Fruit fly (Drosophila melanogaster) whole organism, embryonic: Measurements from ENCODE around the gene Nazo.

Source experiments
- ATbp ChIP-seq: fragments of 200-800 bp; sonication (Bioruptor generic); optimal IDR thresholded peaks from 2 replicates; lab custom pipeline; 2017; ENCODE audit warnings: missing biosample characterization, mild to moderate bottlenecking, missing genetic modification characterization, missing genetic modification reagents
- Abd-B ChIP-seq: fragments of 200-800 bp; sonication (Bioruptor generic); optimal IDR thresholded peaks from 2 replicates; lab custom pipeline; 2018; ENCODE audit warnings: missing biosample characterization, mild to moderate bottlenecking, missing genetic modification characterization, moderate library complexity
- Antp ChIP-seq: fragments of 200-800 bp; sonication (Bioruptor generic); optimal IDR thresholded peaks from 3 replicates; lab custom pipeline; 2016; ENCODE audit warnings: missing biosample characterization, missing genetic modification characterization
- CG11723 ChIP-seq: fragments of 200-800 bp; sonication (Bioruptor generic); optimal IDR thresholded peaks from 2 replicates; lab custom pipeline; 2017; ENCODE audit warnings: missing biosample characterization, mild to moderate bottlenecking, missing genetic modification characterization
- CG15696 ChIP-seq: fragments of 200-800 bp; sonication (Bioruptor generic); optimal IDR thresholded peaks from 2 replicates; lab custom pipeline; 2019; ENCODE audit warnings: missing biosample characterization, mild to moderate bottlenecking, missing genetic modification characterization, moderate library complexity
- CG16815 ChIP-seq: fragments of 200-800 bp; sonication (Bioruptor generic); optimal IDR thresholded peaks from 3 replicates; lab custom pipeline; 2017; ENCODE audit warnings: missing biosample characterization, mild to moderate bottlenecking, missing genetic modification characterization
- CG17328 ChIP-seq: fragments of 200-800 bp; sonication (Bioruptor generic); IDR thresholded peaks from 2 replicates; pipeline ENCODE4 v1.3.6; 2022; ENCODE audit warnings: missing biosample characterization, missing genetic modification characterization
- CG17361 ChIP-seq: fragments of 200-800 bp; sonication (Bioruptor generic); IDR thresholded peaks from 3 replicates; pipeline ENCODE4 v1.3.6; 2022; ENCODE audit warnings: missing biosample characterization, missing genetic modification characterization
- CG17612 ChIP-seq: fragments of 200-800 bp; sonication (Bioruptor generic); IDR thresholded peaks from 2 replicates; pipeline ENCODE4 v1.3.6; 2022; ENCODE audit warnings: missing biosample characterization, missing genetic modification characterization
- CG2199 ChIP-seq: fragments of 200-800 bp; sonication (Bioruptor generic); IDR thresholded peaks from 3 replicates; pipeline ENCODE4 v1.3.6; 2022; ENCODE audit warnings: missing biosample characterization, missing genetic modification characterization
- CG31441 ChIP-seq: fragments of 200-800 bp; sonication (Bioruptor generic); IDR thresholded peaks from 2 replicates; pipeline ENCODE4 v1.3.6; 2022; ENCODE audit warnings: missing biosample characterization, missing genetic modification characterization
- CG3163 ChIP-seq: fragments of 200-800 bp; sonication (Bioruptor generic); optimal IDR thresholded peaks from 3 replicates; lab custom pipeline; 2016; ENCODE audit warnings: missing biosample characterization, missing genetic modification characterization
- CG4404 ChIP-seq: fragments of 200-800 bp; sonication (Bioruptor generic); IDR thresholded peaks from 2 replicates; pipeline ENCODE4 v1.3.6; 2022; ENCODE audit warnings: missing biosample characterization, missing genetic modification characterization
- CG4730 ChIP-seq: fragments of 200-800 bp; sonication (Bioruptor generic); IDR thresholded peaks from 2 replicates; pipeline ENCODE4 v1.3.6; 2022; ENCODE audit warnings: missing biosample characterization, missing genetic modification characterization
- CG5180 ChIP-seq: fragments of 200-800 bp; sonication (Bioruptor generic); optimal IDR thresholded peaks from 3 replicates; lab custom pipeline; 2017; ENCODE audit warnings: missing biosample characterization, missing genetic modification characterization, mild to moderate bottlenecking, moderate library complexity, missing genetic modification reagents
- CG6254 ChIP-seq: fragments of 200-800 bp; sonication (Bioruptor generic); optimal IDR thresholded peaks from 3 replicates; lab custom pipeline; 2017; ENCODE audit warnings: mild to moderate bottlenecking, missing biosample characterization, missing genetic modification reagents, missing genetic modification characterization
- CG7745 ChIP-seq: fragments of 200-800 bp; sonication (Bioruptor generic); optimal IDR thresholded peaks from 2 replicates; lab custom pipeline; 2018; ENCODE audit warnings: missing biosample characterization, mild to moderate bottlenecking, missing genetic modification characterization, moderate library complexity
- CG8290 ChIP-seq, 3 experiments: fragments of 200-800 bp; sonication (Bioruptor generic); optimal IDR thresholded peaks; 2 replicates each; lab custom pipeline; 2016 to 2019; ENCODE audit warnings: missing biosample characterization in 3 of 3, missing genetic modification characterization in 3 of 3, mild to moderate bottlenecking in 2 of 3, moderate library complexity in 1 of 3
- CG9215 ChIP-seq: fragments of 200-800 bp; sonication (Bioruptor generic); IDR thresholded peaks from 2 replicates; pipeline ENCODE4 v1.3.6; 2022; ENCODE audit warnings: missing biosample characterization, missing genetic modification characterization
- Camta ChIP-seq: fragments of 200-800 bp; sonication (Bioruptor generic); optimal IDR thresholded peaks from 2 replicates; lab custom pipeline; 2016; ENCODE audit warnings: missing biosample characterization, missing genetic modification characterization
- D19A ChIP-seq: fragments of 200-800 bp; optimal IDR thresholded peaks from 3 replicates; lab custom pipeline; 2019; ENCODE audit warnings: missing biosample characterization, mild to moderate bottlenecking, missing genetic modification characterization, moderate library complexity
- Dip2 ChIP-seq: fragments of 200-800 bp; sonication (Bioruptor generic); IDR thresholded peaks from 2 replicates; pipeline ENCODE4 v1.3.6; 2022; ENCODE audit warnings: missing biosample characterization, missing genetic modification characterization
- Doc2 ChIP-seq: fragments of 200-800 bp; sonication (Bioruptor generic); IDR thresholded peaks from 2 replicates; pipeline ENCODE4 v1.3.6; 2022; ENCODE audit warnings: missing biosample characterization, missing genetic modification characterization
- Fer1 ChIP-seq: fragments of 200-800 bp; sonication (Bioruptor generic); optimal IDR thresholded peaks from 2 replicates; lab custom pipeline; 2017; ENCODE audit warnings: missing biosample characterization, mild to moderate bottlenecking, missing genetic modification characterization
- Hr39 ChIP-seq: fragments of >200 bp; optimal IDR thresholded peaks from 2 replicates; lab custom pipeline; 2017
- Hsf ChIP-seq: fragments of 200-800 bp; sonication (Bioruptor generic); optimal IDR thresholded peaks from 3 replicates; lab custom pipeline; 2016; ENCODE audit warnings: missing biosample characterization, missing genetic modification characterization
- Max ChIP-seq: fragments of 200-800 bp; sonication (Bioruptor generic); optimal IDR thresholded peaks from 2 replicates; lab custom pipeline; 2016; ENCODE audit warnings: missing biosample characterization, mild to moderate bottlenecking, missing genetic modification characterization
- NK7.1 ChIP-seq: fragments of 200-800 bp; sonication (Bioruptor generic); optimal IDR thresholded peaks from 3 replicates; lab custom pipeline; 2016; ENCODE audit warnings: missing biosample characterization, missing genetic modification characterization
- Optix ChIP-seq: fragments of 200-800 bp; sonication (Bioruptor generic); IDR thresholded peaks from 3 replicates; pipeline ENCODE4 v1.3.6; 2022; ENCODE audit warnings: missing biosample characterization, missing genetic modification characterization
- Rfx ChIP-seq: fragments of 200-800 bp; sonication (Bioruptor generic); IDR thresholded peaks from 2 replicates; pipeline ENCODE4 v1.3.6; 2022; ENCODE audit warnings: missing biosample characterization, missing genetic modification characterization
- Sry-β ChIP-seq: fragments of 200-800 bp; sonication (Bioruptor generic); optimal IDR thresholded peaks from 2 replicates; lab custom pipeline; 2018; ENCODE audit warnings: missing biosample characterization, mild to moderate bottlenecking, missing genetic modification characterization, moderate library complexity
- Trl ChIP-seq, 3 experiments: fragments of >200 bp in 2 of 3; fragments of 200-800 bp in 1 of 3; sonication (Bioruptor generic) in 1 of 3; optimal IDR thresholded peaks; 2 replicates in 1 of 3; 3 replicates in 2 of 3; lab custom pipeline; 2016 to 2017; ENCODE audit warnings: missing biosample characterization in 1 of 3, missing genetic modification characterization in 1 of 3
- Xrp1 ChIP-seq: fragments of 200-800 bp; sonication (Bioruptor generic); IDR thresholded peaks from 2 replicates; pipeline ENCODE4 v1.3.6; 2022; ENCODE audit warnings: missing biosample characterization, missing genetic modification characterization
- bbx ChIP-seq: fragments of 200-800 bp; sonication (Bioruptor generic); IDR thresholded peaks from 2 replicates; pipeline ENCODE4 v1.3.6; 2022; ENCODE audit warnings: missing biosample characterization, missing genetic modification characterization; ENCODE audit not compliant: partially characterized antibody
- cg ChIP-seq: fragments of 200-800 bp; sonication (Bioruptor generic); optimal IDR thresholded peaks from 3 replicates; lab custom pipeline; 2019; ENCODE audit warnings: missing biosample characterization, mild to moderate bottlenecking, missing genetic modification characterization, moderate library complexity
- dimm ChIP-seq: fragments of 200-800 bp; sonication (Bioruptor generic); IDR thresholded peaks from 2 replicates; pipeline ENCODE4 v1.3.6; 2022; ENCODE audit warnings: missing biosample characterization, missing genetic modification characterization
- ems ChIP-seq: fragments of 200-800 bp; sonication (Bioruptor generic); optimal IDR thresholded peaks from 3 replicates; lab custom pipeline; 2016; ENCODE audit warnings: missing biosample characterization, missing genetic modification characterization
- ewg ChIP-seq: fragments of 200-800 bp; sonication (Bioruptor generic); optimal IDR thresholded peaks from 3 replicates; lab custom pipeline; 2017; ENCODE audit warnings: mild to moderate bottlenecking, missing biosample characterization, missing genetic modification reagents, missing genetic modification characterization
- maf-S ChIP-seq: fragments of 200-800 bp; sonication (Bioruptor generic); optimal IDR thresholded peaks from 2 replicates; lab custom pipeline; 2016; ENCODE audit warnings: missing biosample characterization, missing genetic modification characterization
- mirr ChIP-seq: fragments of 200-800 bp; sonication (Bioruptor generic); optimal IDR thresholded peaks from 3 replicates; lab custom pipeline; 2018; ENCODE audit warnings: missing biosample characterization, mild to moderate bottlenecking, missing genetic modification characterization
- nerfin-1 ChIP-seq: fragments of 200-800 bp; sonication (Bioruptor generic); optimal IDR thresholded peaks from 3 replicates; lab custom pipeline; 2019; ENCODE audit warnings: missing biosample characterization, mild to moderate bottlenecking, missing genetic modification characterization, moderate library complexity
- oc ChIP-seq: fragments of 200-800 bp; sonication (Bioruptor generic); optimal IDR thresholded peaks from 2 replicates; lab custom pipeline; 2018; ENCODE audit warnings: missing biosample characterization, mild to moderate bottlenecking, missing genetic modification characterization, moderate library complexity
- org-1 ChIP-seq: fragments of 200-800 bp; sonication (Bioruptor generic); optimal IDR thresholded peaks from 2 replicates; lab custom pipeline; 2017; ENCODE audit warnings: missing biosample characterization, missing genetic modification characterization
- pnt ChIP-seq: fragments of 200-800 bp; sonication (Bioruptor generic); optimal IDR thresholded peaks from 3 replicates; lab custom pipeline; 2016; ENCODE audit warnings: missing biosample characterization, missing genetic modification characterization
- row ChIP-seq: fragments of 200-800 bp; sonication (Bioruptor generic); IDR thresholded peaks from 3 replicates; pipeline ENCODE4 v1.3.6; 2022; ENCODE audit warnings: missing biosample characterization, missing genetic modification characterization
- so ChIP-seq: fragments of 200-800 bp; sonication (Bioruptor generic); IDR thresholded peaks from 3 replicates; pipeline ENCODE4 v1.3.6; 2022; ENCODE audit warnings: missing biosample characterization, missing genetic modification characterization
- sob ChIP-seq: fragments of 200-800 bp; sonication (Bioruptor generic); IDR thresholded peaks from 2 replicates; pipeline ENCODE4 v1.3.6; 2022; ENCODE audit warnings: missing biosample characterization, missing genetic modification characterization
- tgo ChIP-seq: fragments of 200-800 bp; sonication (Bioruptor generic); IDR thresholded peaks from 3 replicates; pipeline ENCODE4 v1.3.6; 2022; ENCODE audit warnings: missing biosample characterization, missing genetic modification characterization
- tna ChIP-seq: fragments of 200-800 bp; sonication (Bioruptor generic); IDR thresholded peaks from 2 replicates; pipeline ENCODE4 v1.3.6; 2022; ENCODE audit warnings: missing biosample characterization, missing genetic modification characterization; ENCODE audit not compliant: partially characterized antibody

The Nazo gene

DNA sequence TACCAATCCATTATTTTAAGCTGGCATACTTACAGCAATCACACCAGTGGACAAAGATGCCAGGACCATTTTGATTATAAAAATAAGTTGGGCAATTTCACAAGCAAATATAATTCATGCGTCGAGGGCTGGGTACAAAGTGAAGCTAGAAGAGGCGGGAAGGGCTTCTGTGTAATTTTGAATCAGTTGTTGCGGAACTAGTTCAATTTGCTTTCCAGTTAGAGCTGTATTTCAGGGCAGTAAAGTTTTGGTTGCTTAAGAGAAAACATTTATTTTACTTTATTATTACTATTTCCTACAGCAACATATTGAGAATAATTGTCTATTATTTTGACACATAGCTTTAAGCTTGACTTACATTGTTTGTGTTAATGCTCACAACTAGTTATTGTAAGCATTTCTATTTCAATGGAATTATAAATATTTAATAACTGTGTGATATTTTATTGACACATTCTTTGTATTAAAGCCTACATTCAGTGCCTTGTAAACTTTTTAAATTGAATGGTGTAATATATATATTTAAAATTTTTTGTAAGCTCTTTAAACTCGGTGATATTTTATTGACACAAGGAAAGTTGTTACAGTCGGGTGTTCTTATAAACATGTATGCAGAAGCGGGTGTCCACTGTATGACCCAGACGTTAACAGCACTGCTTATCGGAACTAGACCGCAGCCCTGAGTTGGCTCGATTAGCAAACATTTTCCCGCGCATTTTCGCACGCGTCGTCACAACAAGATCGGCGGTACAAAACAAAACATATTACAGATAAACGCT lies 23.2 kb upstream of the Nazo start, which contains the start of the genes RPA1 and Mcm2 (continued):
- TF ChIP-seq Hsf (GFP tag; lab: Kevin White, UChicago) (peak; percentile 74), ewg (GFP tag; lab: Kevin White, UChicago) (peak; percentile 42), tgo (peak; percentile 83), pnt (peak; percentile 45), Xrp1 (peak; percentile 71), CG5180 (GFP tag; lab: Kevin White, UChicago) (no peak), Hr39 (lab: Kevin White, UChicago) (no peak), row (GFP tag; lab: Robert Waterston, UW) (peak; percentile 93), CG8290 (GFP tag; optimal IDR thresholded peaks at IDR 0.05; lab: Kevin White, UChicago) (peak; percentile 24), CG8290 (tag; optimal IDR thresholded peaks at IDR 0.05; lab: Kevin White, UChicago) (peak in 1 of 2 experiments; percentile 30), ATbp (GFP tag; lab: Kevin White, UChicago) (peak; percentile 38), Fer1 (GFP tag; lab: Kevin White, UChicago) (no peak), ems (GFP tag; lab: Kevin White, UChicago) (no peak), CG6254 (no peak), dimm (peak; percentile 38; the same call in 1 of the 2 replicates), CG16815 (GFP tag; lab: Kevin White, UChicago) (peak; percentile 89), CG17612 (no peak), CG17328 (peak; percentile 41), org-1 (GFP tag; lab: Kevin White, UChicago) (peak; percentile 16), Optix (GFP tag; lab: Robert Waterston, UW) (no peak; the same call in 2 of the 3 replicates), CG17361 (GFP tag; lab: Robert Waterston, UW) (peak; percentile 95), oc (tag; lab: Kevin White, UChicago) (peak; percentile 40), CG9215 (GFP tag; lab: Robert Waterston, UW) (peak; percentile 83), mirr (no peak), Doc2 (GFP tag; lab: Robert Waterston, UW) (peak; percentile 34; the same call in 1 of the 2 replicates), NK7.1 (GFP tag; lab: Kevin White, UChicago) (no peak), Antp (peak; percentile 58), CG7745 (tag; lab: Kevin White, UChicago) (no peak), CG2199 (GFP tag; lab: Robert Waterston, UW) (0 out of 3 replicates have a peak, but pooled peaks have one; percentile 32), Max (GFP tag; lab: Kevin White, UChicago) (peak; percentile 57), bbx (GFP tag; lab: Robert Waterston, UW) (peak; percentile 39; the same call in 1 of the 2 replicates), CG11723 (GFP tag; lab: Kevin White, UChicago) (peak; percentile 55), CG15696 (tag; lab: Kevin White, UChicago) (peak; percentile 72), Dip2 (GFP tag; lab: Robert Waterston, UW) (no peak), so (GFP tag; lab: Robert Waterston, UW) (0 out of 3 replicates have a peak, but pooled peaks have one; percentile 45), Sry-β (GFP tag; lab: Kevin White, UChicago) (peak; percentile 30), nerfin-1 (tag; lab: Kevin White, UChicago) (peak; percentile 64), tna (GFP tag; lab: Robert Waterston, UW) (no peak), Trl (optimal IDR thresholded peaks at IDR 0.05; lab: Kevin White, UChicago) (no peak), Trl (GFP tag; optimal IDR thresholded peaks at IDR 0.05; lab: Kevin White, UChicago) (peak; percentile 64), cg (GFP tag; lab: Kevin White, UChicago) (no peak), CG31441 (GFP tag; lab: Robert Waterston, UW) (peak; percentile 88), Abd-B (GFP tag; lab: Kevin White, UChicago) (peak; percentile 81), CG3163 (GFP tag; lab: Kevin White, UChicago) (peak; percentile 22), CG4730 (GFP tag; lab: Robert Waterston, UW) (peak; percentile 49), Rfx (GFP tag; lab: Robert Waterston, UW) (peak; percentile 91), sob (GFP tag; lab: Robert Waterston, UW) (peak; percentile 72), D19A (tag; lab: Kevin White, UChicago) (peak; percentile 61), CG4404 (GFP tag; lab: Robert Waterston, UW) (peak; percentile 65), maf-S (peak; percentile 23), Camta (no peak)
